Worm (Caenorhabditis elegans) whole organism, L4 larva: ENCODE measurements around the gene F39G3.4.

ENCODE experiments used
- D1046.2 ChIP-seq: fragments of 200-800 bp; sonication (Bioruptor generic); IDR thresholded peaks from 2 replicates; pipeline ENCODE4 v1.3.6; 2022; ENCODE audit warnings: missing genetic modification characterization, missing compliant biosample characterization
- F26F4.8 ChIP-seq: fragments of 200-800 bp; sonication (Bioruptor generic); conservative IDR thresholded peaks from 2 replicates; pipeline ENCODE4 v1.3.6; 2022; ENCODE audit warnings: missing genetic modification characterization, missing compliant biosample characterization
- F37D6.2 ChIP-seq: sonication (generic microtip); optimal IDR thresholded peaks from 2 replicates; lab custom pipeline; 2016; ENCODE audit warnings: mild to moderate bottlenecking, missing genetic modification characterization, missing compliant biosample characterization
- F49E8.2 ChIP-seq: sonication (generic microtip); optimal IDR thresholded peaks from 2 replicates; lab custom pipeline; 2016; ENCODE audit warnings: missing compliant biosample characterization, mild to moderate bottlenecking, missing genetic modification characterization, borderline replicate concordance
- T20F7.1 ChIP-seq: fragments of 200-800 bp; sonication (Bioruptor generic); optimal IDR thresholded peaks from 2 replicates; lab custom pipeline; 2018; ENCODE audit warnings: mild to moderate bottlenecking, missing genetic modification characterization, missing compliant biosample characterization
- T26A8.4 ChIP-seq: fragments of 200-800 bp; sonication (Bioruptor generic); IDR thresholded peaks from 2 replicates; pipeline ENCODE4 v1.3.6; 2022; ENCODE audit warnings: missing genetic modification characterization, missing compliant biosample characterization
- Y48G9A.11 ChIP-seq: fragments of 200-800 bp; sonication (Bioruptor generic); IDR thresholded peaks from 2 replicates; pipeline ENCODE4 v1.3.6; 2022; ENCODE audit warnings: missing genetic modification reagents, missing genetic modification characterization, missing compliant biosample characterization
- Y75B8A.6 ChIP-seq: fragments of 200-800 bp; sonication (Bioruptor generic); IDR thresholded peaks from 2 replicates; pipeline ENCODE4 v1.3.6; 2022; ENCODE audit warnings: missing genetic modification reagents, missing genetic modification characterization, missing compliant biosample characterization
- ZK337.2 ChIP-seq: fragments of 200-800 bp; sonication (Bioruptor generic); IDR thresholded peaks from 2 replicates; pipeline ENCODE4 v1.3.6; 2022; ENCODE audit warnings: missing genetic modification reagents, missing genetic modification characterization, missing compliant biosample characterization
- aha-1 ChIP-seq: fragments of 150-350 bp; peaks from one replicate; lab custom pipeline; 2014; ENCODE audit warnings: missing biosample characterization, missing genetic modification characterization
- ama-1 ChIP-seq: fragments of 150-350 bp; optimal IDR thresholded peaks from 2 replicates; lab custom pipeline; 2014; ENCODE audit warnings: inconsistent platforms, mixed read lengths
- arid-1 ChIP-seq: fragments of 200-800 bp; sonication (Bioruptor generic); conservative IDR thresholded peaks from 2 replicates; pipeline ENCODE4 v1.3.6; 2022; ENCODE audit warnings: missing genetic modification reagents, missing genetic modification characterization, missing compliant biosample characterization
- ceh-82 ChIP-seq: sonication (generic microtip); optimal IDR thresholded peaks from 2 replicates; lab custom pipeline; 2017; ENCODE audit warnings: missing biosample characterization, missing genetic modification characterization
- daf-16 ChIP-seq, 3 experiments: sonication (generic microtip); optimal IDR thresholded peaks; 2 replicates each; lab custom pipeline; 2016 to 2017; ENCODE audit warnings: missing genetic modification characterization in 3 of 3, missing genetic modification reagents in 3 of 3, mild to moderate bottlenecking in 2 of 3, missing compliant biosample characterization in 2 of 3, missing biosample characterization in 1 of 3, moderate library complexity in 1 of 3
- dmd-6 ChIP-seq: fragments of 200-800 bp; sonication (Bioruptor generic); IDR thresholded peaks from 2 replicates; pipeline ENCODE4 v1.3.6; 2022; ENCODE audit warnings: missing genetic modification reagents, missing genetic modification characterization, missing compliant biosample characterization
- egl-43 ChIP-seq: fragments of 200-800 bp; sonication (Bioruptor generic); IDR thresholded peaks from 2 replicates; pipeline ENCODE4 v1.3.6; 2022; ENCODE audit warnings: missing genetic modification reagents, missing genetic modification characterization, missing compliant biosample characterization
- hif-1 ChIP-seq, 2 experiments: sonication (generic microtip); optimal IDR thresholded peaks; 2 replicates each; lab custom pipeline; 2016 to 2017; ENCODE audit warnings: missing compliant biosample characterization in 2 of 2, missing genetic modification characterization in 2 of 2, missing genetic modification reagents in 2 of 2, missing genotype in 2 of 2, mild to moderate bottlenecking in 1 of 2
- hlh-30 ChIP-seq: sonication (generic microtip); optimal IDR thresholded peaks from 2 replicates; lab custom pipeline; 2017; ENCODE audit warnings: antibody characterized with exemption, mild to moderate bottlenecking, missing genetic modification characterization, missing compliant biosample characterization; ENCODE audit not compliant: insufficient read depth
- hmg-1.1 ChIP-seq: fragments of 200-800 bp; sonication (Bioruptor generic); IDR thresholded peaks from 2 replicates; pipeline ENCODE4 v1.3.6; 2022; ENCODE audit warnings: missing genetic modification reagents, missing genetic modification characterization, missing compliant biosample characterization
- lim-7 ChIP-seq: fragments of 200-800 bp; sonication (Bioruptor generic); IDR thresholded peaks from 2 replicates; pipeline ENCODE4 v1.3.6; 2022; ENCODE audit warnings: missing genetic modification characterization, missing compliant biosample characterization
- lin-13 ChIP-seq: fragments of 150-350 bp; optimal IDR thresholded peaks from 2 replicates; lab custom pipeline; 2014; ENCODE audit warnings: missing biosample characterization, missing genetic modification reagents, missing genetic modification characterization
- lsy-2 ChIP-seq, 2 experiments: fragments of 150-350 bp in 1 of 2; sonication (generic microtip) in 1 of 2; optimal IDR thresholded peaks; 2 replicates each; lab custom pipeline; 2014 to 2017; ENCODE audit warnings: missing biosample characterization in 2 of 2, missing genetic modification characterization in 2 of 2
- madf-9 ChIP-seq: fragments of 200-800 bp; sonication (Bioruptor generic); conservative IDR thresholded peaks from 2 replicates; pipeline ENCODE4 v1.3.6; 2022; ENCODE audit warnings: missing genetic modification reagents, missing genetic modification characterization, missing compliant biosample characterization
- mdt-29 ChIP-seq: fragments of 200-800 bp; sonication (Bioruptor generic); IDR thresholded peaks from 2 replicates; pipeline ENCODE4 v1.3.6; 2022; ENCODE audit warnings: missing genetic modification reagents, missing genetic modification characterization, missing compliant biosample characterization
- mes-2 ChIP-seq: sonication (generic microtip); optimal IDR thresholded peaks from 2 replicates; lab custom pipeline; 2016; ENCODE audit warnings: missing genotype, mild to moderate bottlenecking, missing genetic modification characterization, missing compliant biosample characterization; ENCODE audit not compliant: poor library complexity, severe bottlenecking
- mxl-3 ChIP-seq: fragments of 200-800 bp; sonication (Bioruptor generic); optimal IDR thresholded peaks from 2 replicates; lab custom pipeline; 2018; ENCODE audit warnings: mild to moderate bottlenecking, missing genetic modification characterization, missing compliant biosample characterization
- nhr-102 ChIP-seq: sonication (generic microtip); optimal IDR thresholded peaks from 2 replicates; lab custom pipeline; 2016; ENCODE audit warnings: mild to moderate bottlenecking, missing genetic modification characterization, moderate library complexity, missing compliant biosample characterization
- nhr-11 ChIP-seq: fragments of 150-350 bp; optimal IDR thresholded peaks from 2 replicates; lab custom pipeline; 2014; ENCODE audit warnings: missing biosample characterization, missing genetic modification characterization
- nhr-76 ChIP-seq: fragments of 150-350 bp; optimal IDR thresholded peaks from 2 replicates; lab custom pipeline; 2014; ENCODE audit warnings: missing biosample characterization, missing genetic modification characterization
- set-16 ChIP-seq: fragments of 200-800 bp; sonication (Bioruptor generic); IDR thresholded peaks from 2 replicates; pipeline ENCODE4 v1.3.6; 2022; ENCODE audit warnings: missing genetic modification reagents, missing genetic modification characterization, missing compliant biosample characterization
- snpc-4 ChIP-seq: fragments of 150-350 bp; optimal IDR thresholded peaks from 2 replicates; lab custom pipeline; 2014; ENCODE audit warnings: missing biosample characterization, missing genetic modification characterization
- spr-1 ChIP-seq: sonication (generic microtip); optimal IDR thresholded peaks from 2 replicates; lab custom pipeline; 2016; ENCODE audit warnings: mild to moderate bottlenecking, missing genetic modification characterization, missing compliant biosample characterization
- unc-130 ChIP-seq: sonication (generic microtip); optimal IDR thresholded peaks from 2 replicates; lab custom pipeline; 2016; ENCODE audit warnings: missing genetic modification reagents, missing genetic modification characterization, missing compliant biosample characterization
- unc-39 ChIP-seq: sonication (generic microtip); optimal IDR thresholded peaks from 2 replicates; lab custom pipeline; 2017; ENCODE audit warnings: missing biosample characterization, missing genetic modification characterization
- zag-1 ChIP-seq: fragments of 150-350 bp; optimal IDR thresholded peaks from 2 replicates; lab custom pipeline; 2014; ENCODE audit warnings: missing biosample characterization, missing genetic modification characterization
- zfp-2 ChIP-seq: sonication (generic microtip); optimal IDR thresholded peaks from 2 replicates; lab custom pipeline; 2016; ENCODE audit warnings: mild to moderate bottlenecking, missing genetic modification characterization, missing compliant biosample characterization
- zfp-3 ChIP-seq: fragments of 200-800 bp; sonication (Bioruptor generic); conservative IDR thresholded peaks from 2 replicates; pipeline ENCODE4 v1.3.6; 2022; ENCODE audit warnings: missing genetic modification reagents, missing genetic modification characterization, missing compliant biosample characterization

The F39G3.4 gene

DNA sequence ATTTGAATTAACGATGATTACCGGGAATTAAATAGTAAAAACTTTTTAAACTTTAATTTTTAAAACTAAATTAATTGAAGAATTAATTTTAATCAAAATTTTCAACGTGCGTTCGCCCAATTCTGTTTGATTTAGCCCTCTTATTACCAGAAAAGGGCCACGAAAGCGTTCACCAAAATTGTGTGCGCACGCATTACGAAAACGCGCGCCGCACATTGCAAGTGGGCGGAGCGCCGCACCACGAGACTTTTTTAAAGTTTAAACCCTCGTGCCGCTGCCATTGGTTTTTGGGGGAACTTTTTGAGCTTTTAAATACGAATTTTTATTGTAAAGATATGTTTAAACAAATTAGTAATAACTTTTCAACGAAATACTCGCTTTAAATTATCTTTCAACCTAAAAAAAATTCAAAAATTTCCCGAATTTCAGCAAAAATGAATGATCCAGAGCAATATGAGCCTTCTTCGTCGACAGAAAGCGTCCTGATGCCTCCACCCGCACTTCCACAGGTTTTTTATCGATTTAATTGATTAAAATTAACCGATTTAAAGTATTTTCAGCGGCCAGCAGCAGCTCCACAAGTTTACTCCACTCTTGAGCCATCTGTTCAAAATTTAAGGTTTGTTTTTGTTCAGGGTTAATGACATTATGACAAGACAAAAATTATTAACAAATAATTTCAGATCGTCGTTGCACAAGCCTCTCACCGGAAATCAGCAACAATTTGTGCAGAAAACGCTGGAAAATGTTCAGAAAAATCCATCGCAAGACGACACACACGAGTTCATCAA is 37.7 kb upstream of the F39G3.4 start, which contains the start of gene taf-10 (continued):
- TF ChIP-seq madf-9 (GFP tag; lab: Robert Waterston, UW): no peak
- TF ChIP-seq daf-16 (GFP tag; optimal IDR thresholded peaks at IDR 0.05; lab: Kevin White, UChicago): no peak
- no peak for TF ChIP-seq daf-16 (tag; optimal IDR thresholded peaks at IDR 0.05; lab: Kevin White, UChicago)
- no peak for TF ChIP-seq set-16 (GFP tag; lab: Robert Waterston, UW)
- no peak for TF ChIP-seq zfp-3 (GFP tag; lab: Robert Waterston, UW)
- TF ChIP-seq zag-1 (tag; lab: Kevin White, UChicago): no peak
- TF ChIP-seq F49E8.2 (tag; lab: Kevin White, UChicago): no peak
- peak; percentile 81 for TF ChIP-seq mes-2 (tag; lab: Kevin White, UChicago)
- no peak for TF ChIP-seq unc-39 (tag; lab: Kevin White, UChicago)
- peak; percentile 68; the same call in 1 of the 2 replicates for TF ChIP-seq hmg-1.1
- no peak for TF ChIP-seq mdt-29
- TF ChIP-seq mxl-3: peak; percentile 25
- TF ChIP-seq dmd-6: peak; percentile 24; the same call in 1 of the 2 replicates
- no peak for TF ChIP-seq hif-1 (tag; optimal IDR thresholded peaks at IDR 0.05; lab: Kevin White, UChicago)
- no peak for TF ChIP-seq lin-13 (GFP tag; lab: Kevin White, UChicago)

DNA sequence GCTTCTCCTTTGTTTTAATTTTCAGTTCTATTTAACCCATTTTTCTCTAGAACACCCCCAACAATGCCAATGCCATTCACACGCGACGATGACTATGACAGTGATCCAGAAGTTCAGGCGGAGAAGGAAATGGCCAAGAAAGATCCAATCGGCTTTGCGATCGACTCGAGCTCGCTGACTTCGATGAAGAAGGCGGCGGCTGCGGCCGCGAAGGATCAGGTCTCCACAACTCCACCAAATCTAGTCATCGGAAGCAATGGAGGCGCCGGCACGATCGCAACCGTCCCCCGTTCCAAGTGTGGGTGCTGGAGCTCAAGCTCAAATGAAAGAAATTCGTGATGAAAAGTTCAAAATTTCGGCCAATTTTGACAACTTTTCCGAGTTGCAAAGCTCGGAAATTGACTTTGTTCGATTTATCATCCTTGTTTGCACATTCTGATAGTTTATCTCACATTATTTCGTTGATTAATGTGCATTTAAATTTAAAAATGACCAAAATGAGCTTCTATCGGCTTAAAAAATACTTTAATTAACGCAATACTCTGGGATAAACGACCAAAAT is 36.5 kb upstream of the F39G3.4 start, which contains the start of gene K03B4.2:
Gene K03B4.2 (plus strand): TSS at position 51 of the 562 bp plus-strand sequence.
- no peak for TF ChIP-seq nhr-11 (tag; lab: Kevin White, UChicago)
- TF ChIP-seq set-16 (GFP tag; lab: Robert Waterston, UW): peak; percentile 86
- no peak for TF ChIP-seq nhr-102 (tag; lab: Kevin White, UChicago)
- TF ChIP-seq snpc-4 (tag; lab: Kevin White, UChicago): no peak
- TF ChIP-seq zfp-2 (tag; lab: Kevin White, UChicago): no peak
- peak; percentile 94 for TF ChIP-seq aha-1
- no peak for TF ChIP-seq Y75B8A.6 (GFP tag; lab: Robert Waterston, UW)
- 0 out of 2 replicates have a peak, but pooled peaks have one; percentile 33 for TF ChIP-seq egl-43 (GFP tag; lab: Robert Waterston, UW)
- 0 out of 2 replicates have a peak, but pooled peaks have one; percentile 26 for TF ChIP-seq F26F4.8 (GFP tag; lab: Robert Waterston, UW)
- TF ChIP-seq nhr-76 (tag; lab: Kevin White, UChicago): no peak
- no peak for TF ChIP-seq unc-130
- TF ChIP-seq arid-1 (GFP tag; lab: Robert Waterston, UW): no peak
- 0 out of 2 replicates have a peak, but pooled peaks have one; percentile 21 for TF ChIP-seq T26A8.4 (GFP tag; lab: Robert Waterston, UW)
- TF ChIP-seq ZK337.2: no peak
- TF ChIP-seq daf-16 (GFP tag; optimal IDR thresholded peaks at IDR 0.05; lab: Kevin White, UChicago): no peak
- TF ChIP-seq daf-16 (tag; optimal IDR thresholded peaks at IDR 0.05; lab: Kevin White, UChicago): peak; percentile 19
- TF ChIP-seq ceh-82 (tag; lab: Kevin White, UChicago): no peak
- TF ChIP-seq ama-1 (lab: Kevin White, UChicago): peak; percentile 5
- TF ChIP-seq lim-7 (GFP tag; lab: Robert Waterston, UW): peak; percentile 55
- no peak for TF ChIP-seq T20F7.1 (GFP tag; lab: Kevin White, UChicago)
- peak; percentile 66; the same call in 1 of the 2 replicates for TF ChIP-seq Y48G9A.11 (GFP tag; lab: Robert Waterston, UW)
- TF ChIP-seq D1046.2 (GFP tag; lab: Robert Waterston, UW): 0 out of 2 replicates have a peak, but pooled peaks have one; percentile 48
- TF ChIP-seq hlh-30 (tag; lab: Kevin White, UChicago): no peak
- no peak for TF ChIP-seq F37D6.2
- TF ChIP-seq lsy-2 (tag; optimal IDR thresholded peaks at IDR 0.05; lab: Kevin White, UChicago): no peak
- no peak for TF ChIP-seq spr-1 (tag; lab: Kevin White, UChicago)
